Worm (Caenorhabditis elegans) whole organism, midembryonic: ENCODE measurements around the gene dif-1.

Experiments
- T22C8.4 ChIP-seq: fragments of 200-800 bp; sonication (Bioruptor generic); IDR thresholded peaks from 2 replicates; pipeline ENCODE4 v1.3.6; 2022; ENCODE audit warnings: missing genetic modification characterization, missing compliant biosample characterization
- cog-1 ChIP-seq: sonication (generic microtip); optimal IDR thresholded peaks from 2 replicates; lab custom pipeline; 2016; ENCODE audit warnings: missing genetic modification characterization, missing compliant biosample characterization
- flt-1 ChIP-seq: fragments of 200-800 bp; sonication (Bioruptor generic); IDR thresholded peaks from 2 replicates; pipeline ENCODE4 v1.3.6; 2022; ENCODE audit warnings: missing genetic modification characterization, missing compliant biosample characterization
- med-1 ChIP-seq: sonication (generic microtip); optimal IDR thresholded peaks from 2 replicates; lab custom pipeline; 2017; ENCODE audit warnings: missing genetic modification characterization, mild to moderate bottlenecking, missing compliant biosample characterization, antibody characterized with exemption, missing genetic modification reagents; ENCODE audit not compliant: insufficient read depth
- ref-1 ChIP-seq: fragments of 200-800 bp; sonication (Bioruptor generic); conservative IDR thresholded peaks from 2 replicates; pipeline ENCODE4 v1.3.6; 2022; ENCODE audit warnings: missing genetic modification reagents, missing genetic modification characterization, missing compliant biosample characterization
- tab-1 ChIP-seq: fragments of 200-800 bp; sonication (Bioruptor generic); IDR thresholded peaks from 2 replicates; pipeline ENCODE4 v1.3.6; 2022; ENCODE audit warnings: missing genetic modification characterization, missing compliant biosample characterization
- ztf-23 ChIP-seq: fragments of 200-800 bp; sonication (Bioruptor generic); IDR thresholded peaks from 2 replicates; pipeline ENCODE4 v1.3.6; 2022; ENCODE audit warnings: missing genetic modification reagents, missing genetic modification characterization, missing compliant biosample characterization

- TF ChIP-seq ref-1 (GFP tag; lab: Robert Waterston, UW) (peak; percentile 92), flt-1 (GFP tag; lab: Robert Waterston, UW) (peak; percentile 97), ztf-23 (peak; percentile 96), cog-1 (peak; percentile 89), med-1 (GFP tag; lab: Kevin White, UChicago) (peak; percentile 89), T22C8.4 (GFP tag; lab: Robert Waterston, UW) (peak; percentile 94), tab-1 (GFP tag; lab: Robert Waterston, UW) (peak; percentile 97)
Measured at ce11 chrIV:7573944-7574343, 21.1 kb upstream of the dif-1 start.
